Fruit fly (Drosophila melanogaster) whole organism: ENCODE results near the gene twy.

Experiments used
- CG8478 ChIP-seq: fragments of >200 bp; optimal IDR thresholded peaks from 2 replicates; lab custom pipeline; 2018; ENCODE audit warnings: inconsistent platforms
- Dll ChIP-seq: fragments of >200 bp; optimal IDR thresholded peaks from 2 replicates; lab custom pipeline; 2017
- EcR ChIP-seq, 2 experiments: fragments of >200 bp; optimal IDR thresholded peaks; 2 replicates each; lab custom pipeline; 2017; ENCODE audit warnings: missing biosample characterization in 2 of 2, missing genetic modification characterization in 2 of 2, missing genetic modification reagents in 2 of 2
- psq ChIP-seq: fragments of >200 bp; optimal IDR thresholded peaks from 2 replicates; lab custom pipeline; 2017
- usp ChIP-seq: fragments of >200 bp; optimal IDR thresholded peaks from 2 replicates; lab custom pipeline; 2017; ENCODE audit warnings: missing biosample characterization, missing genetic modification characterization, mixed read lengths

- TF ChIP-seq Dll (lab: Kevin White, UChicago) (no peak), CG8478 (lab: Kevin White, UChicago) (no peak), psq (lab: Kevin White, UChicago) (no peak), EcR (GFP tag; optimal IDR thresholded peaks at IDR 0.05; lab: Kevin White, UChicago) (no peak), usp (GFP tag; lab: Kevin White, UChicago) (no peak)
Observed at dm6 chr3L:11765695-11766232, 27.3 kb downstream of the twy start, which contains the start of gene loaf.
